Worm (Caenorhabditis elegans): ENCODE data around the gene T25E12.16.

T25E12.16 gene

DNA sequence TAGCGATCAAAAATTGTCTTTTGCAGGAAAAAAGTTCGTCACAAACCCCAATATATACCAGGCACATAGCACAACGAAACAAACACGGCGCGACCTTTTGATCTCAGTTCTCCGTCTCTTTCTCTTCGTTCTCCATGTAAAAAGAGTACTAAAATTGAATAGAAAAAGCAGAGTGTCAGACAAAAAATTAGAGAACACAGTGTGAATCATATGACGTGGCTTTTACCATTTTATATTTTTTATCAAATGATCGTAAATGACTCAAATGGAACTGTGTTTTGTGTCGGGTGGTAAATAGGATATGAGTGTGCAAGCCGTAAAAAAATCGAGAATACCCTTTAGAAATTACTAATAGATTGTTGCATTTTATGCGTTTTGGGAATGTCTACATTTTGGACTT is 7.6 kb downstream of the T25E12.16 start:
- no peak for TF ChIP-seq ama-1 (optimal IDR thresholded peaks at IDR 0.05)

DNA sequence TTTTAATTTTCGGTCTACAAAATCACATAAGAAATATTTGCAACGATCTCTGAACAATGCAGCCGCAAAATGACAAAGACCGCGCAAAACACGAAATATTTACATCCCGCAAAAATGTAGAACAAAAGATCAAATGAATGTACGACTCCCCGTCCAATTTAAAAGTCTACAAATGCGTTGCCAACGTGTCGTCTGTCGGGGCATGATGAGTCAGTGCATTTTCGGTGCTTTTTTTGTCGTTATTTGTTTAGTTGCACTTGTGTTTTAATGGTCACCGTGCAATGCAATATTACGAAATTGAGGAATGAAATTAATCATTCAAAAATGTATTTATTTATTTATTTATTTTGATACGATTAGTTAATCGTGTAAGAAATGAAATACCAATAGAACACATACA is 9.0 kb downstream of the T25E12.16 start:
- no peak for TF ChIP-seq scrt-1 (GFP tag; IDR thresholded peaks at IDR 0.05)
- TF ChIP-seq sea-1 (GFP tag; conservative IDR thresholded peaks at IDR 0.05) = no peak
- TF ChIP-seq tbx-11 (GFP tag; IDR thresholded peaks at IDR 0.05) = no peak
- no peak for TF ChIP-seq B0310.2 (tag; optimal IDR thresholded peaks at IDR 0.05)
- no peak for TF ChIP-seq aly-1 (tag; optimal IDR thresholded peaks at IDR 0.05)
- TF ChIP-seq F13C5.2 (tag; optimal IDR thresholded peaks at IDR 0.05) = no peak
- no peak for TF ChIP-seq hmg-4 (GFP tag; optimal IDR thresholded peaks at IDR 0.05)
- TF ChIP-seq hnd-1 (tag; optimal IDR thresholded peaks at IDR 0.05) = no peak

DNA sequence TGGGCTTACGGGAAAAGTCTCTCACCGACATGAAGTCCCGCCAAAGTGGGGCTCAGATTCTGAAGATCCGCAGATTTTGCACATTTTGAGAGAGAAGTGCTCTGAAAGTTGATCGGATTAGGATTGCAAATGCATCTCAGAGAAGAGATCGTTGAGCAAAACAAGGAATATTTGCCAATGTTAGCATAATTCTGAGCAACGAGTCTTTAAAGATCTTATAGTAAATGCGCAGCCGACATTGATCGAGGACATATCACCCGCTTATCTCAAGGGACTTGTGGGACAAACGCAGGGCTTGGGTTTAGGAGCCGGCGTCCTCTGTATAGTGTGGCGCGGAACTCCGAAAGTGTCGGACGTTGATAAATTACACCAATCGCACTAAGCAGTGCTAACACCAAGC is 9.8 kb downstream of the T25E12.16 start, which contains the start of gene nhr-112:
nhr-112 (minus strand) TSS at position 101 of the 400 bp plus-strand sequence.
- TF ChIP-seq B0310.2 (tag; optimal IDR thresholded peaks at IDR 0.05) (no peak), flt-1 (GFP tag; IDR thresholded peaks at IDR 0.05) (no peak), hmbx-1 (tag; optimal IDR thresholded peaks at IDR 0.05) (no peak), tra-4 (tag; optimal IDR thresholded peaks at IDR 0.05) (no peak)

DNA sequence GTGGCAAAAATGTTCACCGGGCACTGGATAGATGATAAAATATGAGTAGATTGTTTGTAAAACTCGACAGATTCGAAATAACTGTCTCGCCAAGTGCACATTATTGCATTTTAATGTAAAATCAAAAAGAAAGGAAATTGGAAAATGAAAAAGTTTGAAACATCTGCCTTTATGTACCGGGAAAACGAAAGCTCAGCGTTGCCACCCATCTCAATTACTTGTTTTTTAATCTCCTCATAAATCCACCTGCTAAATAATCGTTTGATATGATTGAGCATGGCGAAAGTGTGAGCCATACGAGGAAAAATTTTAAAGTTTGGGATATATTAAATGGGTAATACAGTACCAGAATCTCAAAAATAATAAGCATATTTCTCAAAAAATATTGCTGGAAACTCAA is 17.0 kb downstream of the T25E12.16 start, which contains the start of gene srh-137:
srh-137 (minus strand) TSS at position 101 of the 400 bp plus-strand sequence.
- TF ChIP-seq F13C5.2 (tag; optimal IDR thresholded peaks at IDR 0.05) (no peak), tra-4 (tag; optimal IDR thresholded peaks at IDR 0.05) (no peak), flt-1 (GFP tag; IDR thresholded peaks at IDR 0.05) (no peak), B0310.2 (tag; optimal IDR thresholded peaks at IDR 0.05) (no peak), ceh-13 (GFP tag; optimal IDR thresholded peaks at IDR 0.05) (no peak), hnd-1 (tag; optimal IDR thresholded peaks at IDR 0.05) (no peak), hmg-4 (GFP tag; optimal IDR thresholded peaks at IDR 0.05) (no peak), ama-1 (optimal IDR thresholded peaks at IDR 0.05) (no peak), aly-1 (tag; optimal IDR thresholded peaks at IDR 0.05) (no peak), sea-1 (GFP tag; conservative IDR thresholded peaks at IDR 0.05) (no peak), tbx-11 (GFP tag; IDR thresholded peaks at IDR 0.05) (no peak), ets-7 (tag; optimal IDR thresholded peaks at IDR 0.05) (no peak), ceh-36 (tag; optimal IDR thresholded peaks at IDR 0.05) (no peak), hmbx-1 (tag; optimal IDR thresholded peaks at IDR 0.05) (no peak), pes-1 (GFP tag; IDR thresholded peaks at IDR 0.05) (no peak), tbx-37 (GFP tag; conservative IDR thresholded peaks at IDR 0.05) (no peak), scrt-1 (GFP tag; IDR thresholded peaks at IDR 0.05) (no peak)

DNA sequence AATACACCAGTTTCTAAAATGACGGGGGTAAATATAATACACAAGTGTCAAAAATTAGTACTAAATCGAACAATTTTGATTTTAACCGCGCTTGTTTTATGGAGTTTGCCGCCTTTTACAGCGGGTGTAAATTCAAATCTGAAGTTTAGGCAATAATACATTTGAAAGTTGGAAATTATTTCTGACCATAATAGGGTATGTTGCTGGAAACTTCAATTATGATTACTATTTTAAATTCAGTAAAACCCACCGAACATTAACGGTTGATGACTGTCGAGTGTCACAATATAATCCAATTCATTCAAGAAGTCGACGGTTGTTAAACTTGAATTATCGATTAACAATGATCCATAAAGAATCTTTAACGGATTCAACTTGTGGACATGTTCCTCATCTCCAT is 19.8 kb downstream of the T25E12.16 start:
- TF ChIP-seq hmbx-1 (tag; optimal IDR thresholded peaks at IDR 0.05) (no peak), ets-7 (tag; optimal IDR thresholded peaks at IDR 0.05) (no peak), tra-4 (tag; optimal IDR thresholded peaks at IDR 0.05) (no peak), B0310.2 (tag; optimal IDR thresholded peaks at IDR 0.05) (no peak), ama-1 (optimal IDR thresholded peaks at IDR 0.05) (no peak), hnd-1 (tag; optimal IDR thresholded peaks at IDR 0.05) (no peak), pes-1 (GFP tag; IDR thresholded peaks at IDR 0.05) (no peak), F13C5.2 (tag; optimal IDR thresholded peaks at IDR 0.05) (no peak)

DNA sequence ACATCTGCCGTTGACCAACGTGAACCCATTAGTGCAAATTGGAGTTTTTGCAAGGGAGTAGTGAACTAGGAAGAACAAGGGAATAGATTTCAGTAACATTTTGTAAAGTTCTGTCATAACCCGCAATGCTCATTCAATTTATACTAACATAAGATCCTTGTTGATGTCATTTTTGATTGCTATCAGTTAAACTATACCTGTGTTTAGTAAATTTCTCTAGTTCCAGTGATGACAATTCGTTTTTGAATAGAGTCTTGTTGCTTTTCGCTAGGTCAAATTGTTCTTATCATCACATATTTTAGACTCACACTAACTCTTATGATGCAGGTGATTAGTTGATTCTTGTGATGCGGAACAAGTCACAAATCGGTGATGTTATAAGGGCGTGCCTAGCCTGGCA is 27.0 kb downstream of the T25E12.16 start, which contains the start of gene clec-9:
clec-9 (minus strand) TSS at position 101 of the 400 bp plus-strand sequence.
- TF ChIP-seq ama-1 (optimal IDR thresholded peaks at IDR 0.05) (no peak), ets-7 (tag; optimal IDR thresholded peaks at IDR 0.05) (no peak), hmbx-1 (tag; optimal IDR thresholded peaks at IDR 0.05) (no peak), B0310.2 (tag; optimal IDR thresholded peaks at IDR 0.05) (no peak), aly-1 (tag; optimal IDR thresholded peaks at IDR 0.05) (no peak), hnd-1 (tag; optimal IDR thresholded peaks at IDR 0.05) (no peak), hmg-4 (GFP tag; optimal IDR thresholded peaks at IDR 0.05) (no peak), scrt-1 (GFP tag; IDR thresholded peaks at IDR 0.05) (no peak), ceh-36 (tag; optimal IDR thresholded peaks at IDR 0.05) (no peak), F13C5.2 (tag; optimal IDR thresholded peaks at IDR 0.05) (no peak), tra-4 (tag; optimal IDR thresholded peaks at IDR 0.05) (no peak)

DNA sequence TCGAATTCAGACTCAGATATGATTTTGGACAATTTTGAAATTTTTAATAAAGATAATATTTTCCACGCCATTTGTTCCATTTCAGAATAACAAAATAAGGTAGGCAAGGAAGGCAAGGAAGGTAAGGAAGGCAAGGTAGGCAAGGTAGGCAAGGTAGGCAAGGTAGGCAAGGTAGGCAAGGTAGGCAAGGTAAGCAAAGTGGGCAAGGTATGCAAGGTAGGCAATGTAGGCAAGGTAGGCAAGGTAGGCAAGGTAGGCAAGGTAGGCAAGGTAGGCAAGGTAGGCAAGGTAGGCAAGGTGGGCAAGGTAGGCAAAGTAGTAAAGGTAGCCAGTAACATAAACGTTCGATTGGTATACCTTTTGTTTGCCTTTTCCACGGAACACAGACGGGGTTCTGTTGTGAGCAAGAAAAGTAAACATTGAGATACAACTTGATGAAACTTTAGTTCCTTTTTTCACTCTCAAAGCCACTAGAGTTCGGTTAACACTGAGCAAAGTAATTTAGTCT is 33.8 kb downstream of the T25E12.16 start, which contains the start of gene Y70C5C.1:
Y70C5C.1 (plus strand) TSS at position 458 of the 508 bp plus-strand sequence.
- TF ChIP-seq hnd-1 (tag; optimal IDR thresholded peaks at IDR 0.05) (peak; percentile 63), ceh-36 (tag; optimal IDR thresholded peaks at IDR 0.05) (peak; percentile 51), ets-7 (tag; optimal IDR thresholded peaks at IDR 0.05) (no peak), hmbx-1 (tag; optimal IDR thresholded peaks at IDR 0.05) (peak; percentile 71), tbx-11 (GFP tag; IDR thresholded peaks at IDR 0.05) (peak; percentile 68)

DNA sequence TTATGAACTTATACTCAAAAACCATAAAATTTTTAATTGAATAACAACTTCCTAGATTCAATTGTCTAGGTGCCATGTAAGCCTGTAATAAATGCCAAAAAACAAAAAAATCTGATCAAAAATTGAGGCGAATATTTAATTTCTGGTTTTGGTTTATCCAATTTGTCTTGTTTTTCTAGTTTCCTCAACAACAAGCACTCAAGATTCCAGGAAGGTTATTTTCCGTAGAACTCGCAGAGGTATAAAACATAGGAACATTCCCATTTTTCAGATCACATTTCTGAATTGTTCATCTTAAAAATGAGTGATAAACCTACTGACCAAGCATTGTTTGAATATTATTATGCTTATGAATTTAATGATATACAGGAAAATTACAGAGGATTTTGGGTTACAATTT is 36.4 kb downstream of the T25E12.16 start, which contains the start of gene srw-41:
srw-41 (plus strand) TSS at position 301 of the 400 bp plus-strand sequence.
- no peak for TF ChIP-seq sea-1 (GFP tag; conservative IDR thresholded peaks at IDR 0.05)

DNA sequence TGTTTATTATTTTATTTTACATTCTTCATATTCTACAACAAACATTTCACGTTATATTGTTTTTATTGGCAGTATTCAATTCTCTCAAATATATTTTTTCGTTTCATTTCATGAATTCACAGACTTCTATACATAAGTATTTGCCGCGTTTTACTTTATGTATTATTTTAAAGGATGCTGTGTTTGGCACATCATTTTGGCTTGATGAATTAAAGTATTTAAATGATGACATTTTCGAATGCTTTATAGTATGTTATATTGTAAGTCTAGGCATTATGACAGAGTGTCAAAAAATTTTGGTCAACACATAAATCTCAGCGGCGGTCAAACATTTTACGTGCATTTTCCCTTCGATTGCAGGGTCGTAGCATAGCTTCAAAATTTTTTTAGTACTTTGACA is 38.1 kb downstream of the T25E12.16 start:
- TF ChIP-seq ets-7 (tag; optimal IDR thresholded peaks at IDR 0.05) (no peak), ceh-13 (GFP tag; optimal IDR thresholded peaks at IDR 0.05) (no peak)
